Worm (Caenorhabditis elegans): Measurements from ENCODE around the gene flp-19.

Gene flp-19

DNA sequence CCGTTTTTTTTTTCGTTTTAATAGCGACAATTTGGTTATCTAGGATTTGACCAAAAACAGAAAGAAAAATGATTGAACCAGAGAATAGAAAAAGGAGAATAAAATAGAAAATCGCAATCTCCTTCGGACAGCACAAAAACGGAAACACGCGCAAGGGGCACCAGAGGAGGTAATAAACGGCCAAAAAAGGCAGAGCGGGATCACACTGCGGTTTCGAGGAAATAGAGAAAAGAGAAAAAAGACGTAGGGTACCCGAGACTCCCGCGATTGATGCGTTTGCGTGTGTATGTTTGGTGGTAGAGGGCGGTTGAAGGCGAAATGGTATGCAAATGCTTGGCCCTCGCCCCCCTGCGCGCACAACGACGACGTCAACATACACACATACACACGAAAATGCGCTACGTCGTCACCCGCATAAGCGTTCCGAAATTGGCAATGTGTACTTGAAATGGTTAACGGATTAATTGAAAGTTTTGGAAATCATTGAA, 8.0 kb upstream of the flp-19 start:
- no peak for TF ChIP-seq ama-1 (optimal IDR thresholded peaks at IDR 0.05)
- TF ChIP-seq ceh-13 (GFP tag; optimal IDR thresholded peaks at IDR 0.05): no peak
- no peak for TF ChIP-seq B0310.2 (tag; optimal IDR thresholded peaks at IDR 0.05)
- TF ChIP-seq tbx-11 (GFP tag; IDR thresholded peaks at IDR 0.05): no peak
- no peak for TF ChIP-seq scrt-1 (GFP tag; IDR thresholded peaks at IDR 0.05)
- no peak for TF ChIP-seq tbx-37 (GFP tag; conservative IDR thresholded peaks at IDR 0.05)
- no peak for TF ChIP-seq hnd-1 (tag; optimal IDR thresholded peaks at IDR 0.05)
- no peak for TF ChIP-seq ets-7 (tag; optimal IDR thresholded peaks at IDR 0.05)
- TF ChIP-seq tra-4 (tag; optimal IDR thresholded peaks at IDR 0.05): no peak
- TF ChIP-seq hmg-4 (GFP tag; optimal IDR thresholded peaks at IDR 0.05): peak; percentile 76
- TF ChIP-seq ceh-36 (tag; optimal IDR thresholded peaks at IDR 0.05): no peak
- 0 out of 2 replicates have a peak, but pooled peaks have one; percentile 34 for TF ChIP-seq sea-1 (GFP tag; conservative IDR thresholded peaks at IDR 0.05)
- no peak for TF ChIP-seq pes-1 (GFP tag; IDR thresholded peaks at IDR 0.05)
- peak; percentile 9 for TF ChIP-seq aly-1 (tag; optimal IDR thresholded peaks at IDR 0.05)
- no peak for TF ChIP-seq flt-1 (GFP tag; IDR thresholded peaks at IDR 0.05)
- TF ChIP-seq hmbx-1 (tag; optimal IDR thresholded peaks at IDR 0.05): no peak
- no peak for TF ChIP-seq F13C5.2 (tag; optimal IDR thresholded peaks at IDR 0.05)

DNA sequence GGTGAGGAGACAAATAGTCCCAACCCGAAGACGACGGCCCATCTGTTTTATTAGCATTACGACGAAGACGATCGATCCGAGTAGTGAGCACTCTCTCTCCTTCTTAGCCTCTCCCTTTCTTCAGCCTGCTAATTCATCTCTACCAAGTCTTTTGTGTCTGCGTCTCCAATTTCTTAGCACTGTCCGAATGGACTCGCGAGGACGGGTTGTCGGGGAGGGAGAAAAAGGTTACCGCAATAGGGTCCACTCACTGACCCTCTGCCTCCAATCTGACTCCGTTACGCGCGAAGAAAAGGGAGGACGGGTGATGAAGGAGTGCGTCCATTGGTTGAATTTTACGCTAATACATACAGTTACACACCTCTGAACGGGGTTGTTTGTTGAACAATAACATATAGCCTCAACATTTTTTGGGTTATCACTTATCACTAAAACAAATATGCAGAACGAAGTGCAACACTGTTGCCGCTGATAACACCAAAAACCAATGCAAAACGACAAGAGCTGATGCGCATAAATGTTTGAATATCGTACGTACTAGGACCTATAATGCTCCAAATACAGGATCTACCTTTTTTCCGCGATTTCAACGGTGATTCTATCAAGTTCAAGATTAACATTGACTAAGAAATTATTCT, 6.8 kb upstream of the flp-19 start:
- TF ChIP-seq hmg-4 (GFP tag; optimal IDR thresholded peaks at IDR 0.05) (peak; percentile 67), F13C5.2 (tag; optimal IDR thresholded peaks at IDR 0.05) (peak; percentile 45), ceh-13 (GFP tag; optimal IDR thresholded peaks at IDR 0.05) (no peak), ama-1 (optimal IDR thresholded peaks at IDR 0.05) (no peak), B0310.2 (tag; optimal IDR thresholded peaks at IDR 0.05) (peak; percentile 33), ets-7 (tag; optimal IDR thresholded peaks at IDR 0.05) (no peak), tbx-37 (GFP tag; conservative IDR thresholded peaks at IDR 0.05) (no peak), hnd-1 (tag; optimal IDR thresholded peaks at IDR 0.05) (no peak)

DNA sequence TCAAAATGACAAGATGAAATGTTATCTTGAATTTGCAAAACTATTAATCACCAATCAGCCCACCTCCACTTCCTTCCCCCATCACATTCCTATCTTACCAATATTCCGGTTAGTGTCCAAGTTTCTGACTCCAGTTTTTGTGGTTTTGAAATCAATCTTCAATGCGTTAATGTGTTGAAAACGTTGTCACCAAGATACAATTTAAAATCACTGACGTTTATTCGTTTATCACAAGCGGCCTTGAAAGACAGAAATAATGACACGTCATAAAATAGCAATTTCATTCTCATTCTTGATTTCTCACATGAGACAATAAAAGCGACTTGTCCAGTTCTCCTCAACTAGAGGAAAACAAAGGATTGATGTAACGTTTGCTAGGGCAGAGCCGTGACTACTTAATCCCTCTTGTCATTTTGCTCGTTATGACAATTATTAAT, 4.7 kb upstream of the flp-19 start:
- TF ChIP-seq hmbx-1 (tag; optimal IDR thresholded peaks at IDR 0.05) (no peak), tra-4 (tag; optimal IDR thresholded peaks at IDR 0.05) (no peak), hmg-4 (GFP tag; optimal IDR thresholded peaks at IDR 0.05) (no peak)

DNA sequence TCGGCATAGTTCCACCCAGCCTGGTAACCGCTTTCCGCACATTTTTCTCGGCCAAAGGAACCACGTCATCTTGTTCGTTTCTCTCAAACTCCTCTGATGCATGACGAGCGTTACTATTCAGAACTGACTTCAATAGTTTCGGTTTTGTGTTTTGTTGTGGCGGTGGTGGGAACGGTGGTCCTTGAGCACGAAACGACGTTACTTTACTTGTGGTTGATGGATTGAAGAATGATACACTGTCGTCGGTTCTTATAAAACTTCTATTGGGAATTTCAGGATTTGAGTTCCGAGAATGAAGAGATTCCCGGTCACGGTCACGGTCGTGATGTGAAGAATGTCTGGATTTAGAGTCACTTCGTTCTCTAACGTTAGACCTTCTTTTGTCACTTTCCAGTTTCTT, 5.4 kb downstream of the flp-19 start:
- no peak for TF ChIP-seq aly-1 (tag; optimal IDR thresholded peaks at IDR 0.05)
- TF ChIP-seq flt-1 (GFP tag; IDR thresholded peaks at IDR 0.05): no peak
- no peak for TF ChIP-seq ceh-36 (tag; optimal IDR thresholded peaks at IDR 0.05)
- TF ChIP-seq pes-1 (GFP tag; IDR thresholded peaks at IDR 0.05): no peak
- no peak for TF ChIP-seq tra-4 (tag; optimal IDR thresholded peaks at IDR 0.05)
- TF ChIP-seq ets-7 (tag; optimal IDR thresholded peaks at IDR 0.05): no peak
- no peak for TF ChIP-seq hnd-1 (tag; optimal IDR thresholded peaks at IDR 0.05)
- TF ChIP-seq F13C5.2 (tag; optimal IDR thresholded peaks at IDR 0.05): no peak
- TF ChIP-seq sea-1 (GFP tag; conservative IDR thresholded peaks at IDR 0.05): no peak
- no peak for TF ChIP-seq ceh-13 (GFP tag; optimal IDR thresholded peaks at IDR 0.05)
- no peak for TF ChIP-seq tbx-11 (GFP tag; IDR thresholded peaks at IDR 0.05)
- no peak for TF ChIP-seq hmbx-1 (tag; optimal IDR thresholded peaks at IDR 0.05)
- no peak for TF ChIP-seq ama-1 (optimal IDR thresholded peaks at IDR 0.05)
- no peak for TF ChIP-seq hmg-4 (GFP tag; optimal IDR thresholded peaks at IDR 0.05)
- no peak for TF ChIP-seq tbx-37 (GFP tag; conservative IDR thresholded peaks at IDR 0.05)

DNA sequence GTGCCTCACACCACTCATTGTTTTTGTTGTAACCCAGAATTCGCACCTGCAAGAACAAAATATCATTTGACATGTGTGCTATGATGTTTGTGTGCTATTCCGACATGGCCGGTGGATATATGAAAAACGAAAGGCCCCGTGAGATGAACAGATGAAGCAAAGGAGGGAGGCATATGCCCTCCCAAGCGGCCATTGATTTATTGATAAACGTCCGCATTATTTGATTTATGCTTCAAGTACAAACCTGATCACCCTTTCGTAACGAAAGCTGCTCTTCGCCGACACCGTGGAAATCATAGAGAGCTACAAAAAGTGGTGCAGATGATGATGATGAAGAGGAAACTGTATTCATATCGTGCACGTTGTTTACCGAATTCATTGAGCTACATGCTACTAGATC, 7.9 kb downstream of the flp-19 start:
- TF ChIP-seq ceh-13 (GFP tag; optimal IDR thresholded peaks at IDR 0.05): no peak
- no peak for TF ChIP-seq hmg-4 (GFP tag; optimal IDR thresholded peaks at IDR 0.05)

DNA sequence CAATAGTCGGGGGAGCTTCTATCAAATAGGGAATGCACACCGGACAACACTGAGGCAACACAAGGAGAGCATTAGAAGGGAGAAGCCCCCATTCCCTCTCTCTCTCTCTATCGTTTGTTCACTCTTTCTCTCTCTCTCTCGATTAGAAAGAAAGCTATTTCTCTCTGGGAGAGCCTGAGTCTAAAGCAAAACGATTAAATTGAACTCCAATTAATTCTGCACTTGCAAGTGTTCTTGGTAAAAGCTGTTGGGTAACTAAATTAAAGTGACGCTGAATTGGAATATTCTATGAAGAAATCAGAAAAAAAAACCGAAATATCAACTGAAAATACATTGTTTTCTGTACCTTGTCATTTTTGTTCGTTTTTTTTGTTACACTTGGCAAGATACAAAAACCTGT, 11.6 kb downstream of the flp-19 start:
- TF ChIP-seq tbx-11 (GFP tag; IDR thresholded peaks at IDR 0.05) (no peak), B0310.2 (tag; optimal IDR thresholded peaks at IDR 0.05) (no peak), sea-1 (GFP tag; conservative IDR thresholded peaks at IDR 0.05) (no peak), F13C5.2 (tag; optimal IDR thresholded peaks at IDR 0.05) (no peak), ets-7 (tag; optimal IDR thresholded peaks at IDR 0.05) (no peak), tra-4 (tag; optimal IDR thresholded peaks at IDR 0.05) (no peak), ceh-36 (tag; optimal IDR thresholded peaks at IDR 0.05) (no peak), hmbx-1 (tag; optimal IDR thresholded peaks at IDR 0.05) (no peak), ama-1 (optimal IDR thresholded peaks at IDR 0.05) (no peak), hmg-4 (GFP tag; optimal IDR thresholded peaks at IDR 0.05) (no peak), scrt-1 (GFP tag; IDR thresholded peaks at IDR 0.05) (no peak), hnd-1 (tag; optimal IDR thresholded peaks at IDR 0.05) (no peak), aly-1 (tag; optimal IDR thresholded peaks at IDR 0.05) (no peak), ceh-13 (GFP tag; optimal IDR thresholded peaks at IDR 0.05) (no peak), pes-1 (GFP tag; IDR thresholded peaks at IDR 0.05) (no peak), tbx-37 (GFP tag; conservative IDR thresholded peaks at IDR 0.05) (no peak)

DNA sequence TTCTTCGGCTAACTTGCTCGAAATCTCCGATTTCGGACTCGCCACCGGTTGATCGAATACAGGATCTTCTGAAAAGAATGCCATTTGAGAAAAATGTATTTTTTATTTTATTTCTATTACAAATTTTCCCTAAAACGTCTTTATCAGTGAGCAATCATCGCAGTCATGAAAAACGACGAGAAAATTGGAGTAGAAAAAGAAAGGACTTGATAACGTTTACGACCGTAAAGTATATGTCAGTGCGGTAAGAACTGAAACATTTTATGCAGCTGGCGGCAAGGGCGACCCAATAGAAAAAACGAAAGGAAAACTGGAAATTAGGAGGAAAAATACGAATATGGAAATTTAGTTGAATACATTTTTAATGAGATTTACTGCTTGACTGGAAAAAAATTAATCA, 13.3 kb downstream of the flp-19 start:
- TF ChIP-seq tbx-37 (GFP tag; conservative IDR thresholded peaks at IDR 0.05) (no peak), tbx-11 (GFP tag; IDR thresholded peaks at IDR 0.05) (no peak), hnd-1 (tag; optimal IDR thresholded peaks at IDR 0.05) (no peak), F13C5.2 (tag; optimal IDR thresholded peaks at IDR 0.05) (no peak), B0310.2 (tag; optimal IDR thresholded peaks at IDR 0.05) (no peak), tra-4 (tag; optimal IDR thresholded peaks at IDR 0.05) (no peak), scrt-1 (GFP tag; IDR thresholded peaks at IDR 0.05) (no peak), ets-7 (tag; optimal IDR thresholded peaks at IDR 0.05) (no peak), ceh-36 (tag; optimal IDR thresholded peaks at IDR 0.05) (no peak), ama-1 (optimal IDR thresholded peaks at IDR 0.05) (no peak), flt-1 (GFP tag; IDR thresholded peaks at IDR 0.05) (no peak), hmbx-1 (tag; optimal IDR thresholded peaks at IDR 0.05) (no peak), ceh-13 (GFP tag; optimal IDR thresholded peaks at IDR 0.05) (no peak), hmg-4 (GFP tag; optimal IDR thresholded peaks at IDR 0.05) (no peak), pes-1 (GFP tag; IDR thresholded peaks at IDR 0.05) (no peak), aly-1 (tag; optimal IDR thresholded peaks at IDR 0.05) (no peak)
